Worm (Caenorhabditis elegans) whole organism, L4/young adult: ENCODE data around the gene F12A10.6.

ENCODE experiments used
- W03F9.2 ChIP-seq: fragments of 150-350 bp; optimal IDR thresholded peaks from 2 replicates; lab custom pipeline; 2014; ENCODE audit warnings: missing biosample characterization, missing genetic modification characterization
- him-1 ChIP-seq: sonication (generic microtip); optimal IDR thresholded peaks from 2 replicates; lab custom pipeline; 2016; ENCODE audit warnings: missing genotype, missing genetic modification reagents, missing genetic modification characterization, missing compliant biosample characterization

DNA sequence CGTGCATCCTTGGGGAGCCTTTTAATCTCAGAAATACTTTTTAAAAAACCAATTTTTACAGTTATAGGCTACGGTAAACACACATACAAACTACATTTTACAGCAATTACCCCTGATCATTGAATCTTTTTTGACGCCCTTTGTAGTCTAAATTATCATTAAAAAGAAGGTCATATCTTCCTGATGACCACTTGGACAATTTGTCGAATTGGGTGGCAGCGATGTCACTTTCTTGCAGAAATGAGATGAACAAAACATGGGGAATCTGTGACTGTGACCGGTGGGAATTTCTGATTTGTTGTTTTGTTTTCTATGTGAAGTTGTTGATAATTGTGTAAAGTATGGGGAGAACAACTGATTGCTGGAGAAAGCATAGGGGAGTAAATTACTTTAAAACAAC lies 44.7 kb downstream of the F12A10.6 start:
- TF ChIP-seq him-1 (no peak), W03F9.2 (tag; lab: Kevin White, UChicago) (no peak)
